Fruit fly (Drosophila melanogaster): ENCODE measurements around the gene sina.

sina gene

DNA sequence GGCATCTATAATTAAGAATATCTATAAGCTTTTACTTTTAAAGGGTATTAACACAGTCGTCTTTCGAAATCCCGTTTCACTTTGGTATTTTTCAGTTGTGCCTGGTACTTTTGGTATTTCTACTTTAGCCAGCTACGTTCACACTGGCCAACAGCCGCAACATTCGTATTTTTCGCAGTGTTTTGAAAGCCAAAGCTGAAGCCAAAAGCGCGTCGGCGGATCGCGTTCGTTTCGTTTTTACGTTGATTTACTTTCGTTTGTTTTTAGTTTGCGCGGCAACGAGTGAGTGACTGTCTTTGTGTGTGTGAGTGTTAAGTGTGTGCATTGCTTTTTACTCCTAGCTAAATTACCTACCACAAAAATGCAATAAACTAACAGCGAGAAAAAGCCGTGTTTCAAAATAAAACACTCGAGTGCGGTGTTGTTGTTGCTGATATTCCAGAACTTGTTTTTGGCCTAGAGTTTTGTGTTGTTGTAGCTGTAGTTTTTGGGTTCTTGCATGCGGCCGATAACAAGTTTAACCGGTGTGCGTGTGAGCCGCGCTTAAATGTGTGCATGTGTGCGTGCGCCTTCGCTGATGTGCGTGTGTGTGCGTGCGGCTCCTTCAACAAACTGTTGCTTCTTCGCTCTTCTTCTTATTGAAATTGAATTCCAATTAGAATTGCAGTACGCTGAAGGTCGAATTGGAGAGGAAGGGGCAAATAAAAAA is 11.7 kb downstream of the sina start, which contains the start of gene Lmpt (continued):
- TF ChIP-seq Dbx (GFP tag; IDR thresholded peaks at IDR 0.05) (no peak), CG34224 (GFP tag; IDR thresholded peaks at IDR 0.05; ENCODE audit: partially characterized antibody) (no peak), CG18262 (tag; optimal IDR thresholded peaks at IDR 0.05) (peak; percentile 3), CG16813 (GFP tag; IDR thresholded peaks at IDR 0.05; ENCODE audit: partially characterized antibody) (no peak), nmo (GFP tag; optimal IDR thresholded peaks at IDR 0.05) (peak; percentile 4), Pdp1 (GFP tag; optimal IDR thresholded peaks at IDR 0.05) (peak in 1 of 2 experiments; percentile 45), CG13424 (tag; optimal IDR thresholded peaks at IDR 0.05) (no peak), CG5953 (GFP tag; IDR thresholded peaks at IDR 0.05) (0 out of 2 replicates have a peak, but pooled peaks have one; percentile 15), CG16815 (GFP tag; optimal IDR thresholded peaks at IDR 0.05) (no peak), CG42726 (GFP tag; IDR thresholded peaks at IDR 0.05; ENCODE audit: partially characterized antibody) (0 out of 2 replicates have a peak, but pooled peaks have one; percentile 32), CG12942 (GFP tag; optimal IDR thresholded peaks at IDR 0.05) (no peak), ems (GFP tag; optimal IDR thresholded peaks at IDR 0.05) (no peak), pho (GFP tag; optimal IDR thresholded peaks at IDR 0.05) (no peak), sug (tag; optimal IDR thresholded peaks at IDR 0.05) (peak; percentile 25), CG8359 (GFP tag; optimal IDR thresholded peaks at IDR 0.05; ENCODE audit: borderline replicate concordance) (no peak), CG3847 (GFP tag; IDR thresholded peaks at IDR 0.05) (peak; percentile 6; the same call in 1 of the 2 replicates), ftz-f1 (GFP tag; optimal IDR thresholded peaks at IDR 0.05) (peak; percentile 17), CG1233 (GFP tag; optimal IDR thresholded peaks at IDR 0.05) (no peak), eve (GFP tag; optimal IDR thresholded peaks at IDR 0.05) (no peak), CG17328 (GFP tag; IDR thresholded peaks at IDR 0.05) (no peak), Drgx (GFP tag; IDR thresholded peaks at IDR 0.05) (0 out of 2 replicates have a peak, but pooled peaks have one; percentile 25), H2.0 (GFP tag; IDR thresholded peaks at IDR 0.05) (no peak), Spps (tag; optimal IDR thresholded peaks at IDR 0.05) (no peak), lab (GFP tag; optimal IDR thresholded peaks at IDR 0.05) (no peak), CG17829 (tag; optimal IDR thresholded peaks at IDR 0.05) (peak; percentile 34), esg (GFP tag; conservative IDR thresholded peaks at IDR 0.05) (no peak), pzg (GFP tag; optimal IDR thresholded peaks at IDR 0.05) (peak; percentile 73), inv (GFP tag; IDR thresholded peaks at IDR 0.05; ENCODE audit: partially characterized antibody) (0 out of 2 replicates have a peak, but pooled peaks have one; percentile 14), wek (GFP tag; optimal IDR thresholded peaks at IDR 0.05) (no peak), Lim3 (GFP tag; IDR thresholded peaks at IDR 0.05) (no peak), CG2116 (GFP tag; optimal IDR thresholded peaks at IDR 0.05) (peak; percentile 13), BtbVII (GFP tag; optimal IDR thresholded peaks at IDR 0.05) (no peak), CG8924 (tag; optimal IDR thresholded peaks at IDR 0.05) (peak; percentile 0), unpg (GFP tag; optimal IDR thresholded peaks at IDR 0.05) (no peak), ewg (GFP tag; optimal IDR thresholded peaks at IDR 0.05) (no peak), salm (tag; optimal IDR thresholded peaks at IDR 0.05) (no peak), CG7357 (GFP tag; IDR thresholded peaks at IDR 0.05) (no peak), luna (GFP tag; optimal IDR thresholded peaks at IDR 0.05) (no peak), da (GFP tag; optimal IDR thresholded peaks at IDR 0.05) (no peak), ind (GFP tag; optimal IDR thresholded peaks at IDR 0.05) (no peak), Gug (GFP tag; IDR thresholded peaks at IDR 0.05) (no peak), Hmr (GFP tag; optimal IDR thresholded peaks at IDR 0.05) (peak; percentile 7), vnd (GFP tag; IDR thresholded peaks at IDR 0.05; ENCODE audit: partially characterized antibody) (no peak), Elba2 (GFP tag; optimal IDR thresholded peaks at IDR 0.05) (peak; percentile 56), PHDP (tag; optimal IDR thresholded peaks at IDR 0.05) (peak; percentile 30), danr (GFP tag; IDR thresholded peaks at IDR 0.05) (no peak), CG2120 (GFP tag; optimal IDR thresholded peaks at IDR 0.05) (peak; percentile 13), Blimp-1 (GFP tag; optimal IDR thresholded peaks at IDR 0.05) (peak; percentile 77), CG10147 (GFP tag; optimal IDR thresholded peaks at IDR 0.05) (no peak)
